Worm (Caenorhabditis elegans) whole organism, L1 larva: ENCODE data around the gene lrch-1.

ENCODE experiments used
- C16A3.4 ChIP-seq: fragments of 150-350 bp; optimal IDR thresholded peaks from 2 replicates; lab custom pipeline; 2014; ENCODE audit warnings: missing biosample characterization, missing genetic modification characterization
- C34B4.2 ChIP-seq: sonication (generic microtip); optimal IDR thresholded peaks from 2 replicates; lab custom pipeline; 2017; ENCODE audit warnings: mild to moderate bottlenecking, missing genetic modification characterization, missing compliant biosample characterization
- Y116A8C.19 ChIP-seq: sonication (generic microtip); optimal IDR thresholded peaks from 2 replicates; lab custom pipeline; 2016; ENCODE audit warnings: missing compliant biosample characterization, missing genetic modification characterization, borderline replicate concordance
- aha-1 ChIP-seq: fragments of 150-350 bp; optimal IDR thresholded peaks from 2 replicates; lab custom pipeline; 2014; ENCODE audit warnings: missing biosample characterization, missing genetic modification characterization
- alr-1 ChIP-seq: fragments of 200-800 bp; sonication (Bioruptor generic); optimal IDR thresholded peaks from 2 replicates; lab custom pipeline; 2018; ENCODE audit warnings: borderline replicate concordance, mild to moderate bottlenecking, missing genetic modification characterization, missing compliant biosample characterization
- aly-2 ChIP-seq: fragments of 150-350 bp; optimal IDR thresholded peaks from 2 replicates; lab custom pipeline; 2014; ENCODE audit warnings: missing biosample characterization, missing genetic modification characterization
- ama-1 ChIP-seq: fragments of 150-350 bp; optimal IDR thresholded peaks from 2 replicates; lab custom pipeline; 2014
- blmp-1 ChIP-seq: fragments of 150-350 bp; optimal IDR thresholded peaks from 2 replicates; lab custom pipeline; 2014; ENCODE audit warnings: missing biosample characterization, missing genetic modification characterization
- ceh-63 ChIP-seq: fragments of 200-800 bp; sonication (Bioruptor generic); optimal IDR thresholded peaks from 2 replicates; lab custom pipeline; 2018; ENCODE audit warnings: mild to moderate bottlenecking, missing genetic modification characterization, missing compliant biosample characterization
- ceh-82 ChIP-seq, 3 experiments: fragments of 150-350 bp in 1 of 3; sonication (generic microtip) in 2 of 3; optimal IDR thresholded peaks; 2 replicates each; lab custom pipeline; 2014 to 2017; ENCODE audit warnings: missing biosample characterization in 3 of 3, missing genetic modification characterization in 3 of 3
- ces-1 ChIP-seq: fragments of 150-350 bp; optimal IDR thresholded peaks from 2 replicates; lab custom pipeline; 2014; ENCODE audit warnings: missing biosample characterization, missing genetic modification reagents, missing genetic modification characterization
- dsc-1 ChIP-seq: sonication (generic microtip); optimal IDR thresholded peaks from 2 replicates; lab custom pipeline; 2016; ENCODE audit warnings: mild to moderate bottlenecking, missing genetic modification characterization, missing compliant biosample characterization
- efl-1 ChIP-seq, 4 experiments: fragments of 150-350 bp; optimal IDR thresholded peaks in 3 of 4; peaks in 1 of 4; 1 replicate in 1 of 4; 2 replicates in 3 of 4; lab custom pipeline; 2014; ENCODE audit warnings: missing biosample characterization in 2 of 4, missing genetic modification characterization in 2 of 4, missing genetic modification reagents in 2 of 4
- efl-3 ChIP-seq: fragments of 200-800 bp; sonication (Bioruptor generic); optimal IDR thresholded peaks from 2 replicates; lab custom pipeline; 2018; ENCODE audit warnings: mild to moderate bottlenecking, missing genetic modification characterization, missing compliant biosample characterization
- egl-27 ChIP-seq, 2 experiments: fragments of 150-350 bp in 1 of 2; sonication (generic microtip); optimal IDR thresholded peaks; 3 replicates each; lab custom pipeline; 2017 to 2018; ENCODE audit warnings: missing biosample characterization in 2 of 2, missing genetic modification characterization in 2 of 2, missing genetic modification reagents in 2 of 2
- elt-2 ChIP-seq: sonication (generic microtip); optimal IDR thresholded peaks from 2 replicates; lab custom pipeline; 2016; ENCODE audit warnings: missing genetic modification characterization, mild to moderate bottlenecking, inconsistent platforms, missing compliant biosample characterization, missing genetic modification reagents
- fkh-4 ChIP-seq: sonication (generic microtip); optimal IDR thresholded peaks from 2 replicates; lab custom pipeline; 2016; ENCODE audit warnings: missing compliant biosample characterization, missing genetic modification characterization, borderline replicate concordance
- hlh-17 ChIP-seq: fragments of 200-800 bp; sonication (Bioruptor generic); optimal IDR thresholded peaks from 2 replicates; lab custom pipeline; 2018; ENCODE audit warnings: missing genetic modification characterization, mild to moderate bottlenecking, missing compliant biosample characterization, moderate library complexity, borderline replicate concordance
- jun-1 ChIP-seq: fragments of 150-350 bp; optimal IDR thresholded peaks from 2 replicates; lab custom pipeline; 2014; ENCODE audit warnings: missing biosample characterization, missing genetic modification reagents, missing genetic modification characterization
- lin-13 ChIP-seq: fragments of 150-350 bp; optimal IDR thresholded peaks from 2 replicates; lab custom pipeline; 2014; ENCODE audit warnings: missing biosample characterization, missing genetic modification reagents, missing genetic modification characterization
- lin-35 ChIP-seq, 2 experiments: fragments of 150-350 bp; optimal IDR thresholded peaks; 2 replicates each; lab custom pipeline; 2014; ENCODE audit warnings: missing biosample characterization in 2 of 2, missing genetic modification characterization in 2 of 2, missing genetic modification reagents in 2 of 2
- lin-39 ChIP-seq: fragments of 150-350 bp; optimal IDR thresholded peaks from 2 replicates; lab custom pipeline; 2014; ENCODE audit warnings: missing biosample characterization, missing genetic modification reagents, missing genetic modification characterization
- lsy-2 ChIP-seq, 2 experiments: fragments of 150-350 bp; optimal IDR thresholded peaks; 2 replicates each; lab custom pipeline; 2014; ENCODE audit warnings: missing biosample characterization in 2 of 2, missing genetic modification characterization in 2 of 2
- mdl-1 ChIP-seq, 2 experiments: fragments of 150-350 bp; optimal IDR thresholded peaks; 2 replicates each; lab custom pipeline; 2014 to 2017; ENCODE audit warnings: missing biosample characterization in 2 of 2, missing genetic modification characterization in 2 of 2, inconsistent platforms in 1 of 2
- mef-2 ChIP-seq: fragments of 150-350 bp; optimal IDR thresholded peaks from 2 replicates; lab custom pipeline; 2014; ENCODE audit warnings: missing biosample characterization, missing genetic modification characterization
- mep-1 ChIP-seq: fragments of 150-350 bp; optimal IDR thresholded peaks from 2 replicates; lab custom pipeline; 2014; ENCODE audit warnings: missing biosample characterization, missing genetic modification characterization
- nhr-20 ChIP-seq: sonication (generic microtip); optimal IDR thresholded peaks from 2 replicates; lab custom pipeline; 2016; ENCODE audit warnings: mild to moderate bottlenecking, missing genetic modification characterization, missing compliant biosample characterization
- nhr-237 ChIP-seq: fragments of 150-350 bp; optimal IDR thresholded peaks from 2 replicates; lab custom pipeline; 2014; ENCODE audit warnings: missing biosample characterization, missing genetic modification characterization
- nhr-85 ChIP-seq: sonication (generic microtip); peaks from one replicate; lab custom pipeline; 2016; ENCODE audit warnings: missing genetic modification characterization, inconsistent platforms, missing compliant biosample characterization
- nhr-90 ChIP-seq: sonication (generic microtip); optimal IDR thresholded peaks from 2 replicates; lab custom pipeline; 2016; ENCODE audit warnings: mild to moderate bottlenecking, missing genetic modification characterization, missing compliant biosample characterization; ENCODE audit not compliant: poor library complexity
- rnt-1 ChIP-seq: sonication (generic microtip); optimal IDR thresholded peaks from 2 replicates; lab custom pipeline; 2016; ENCODE audit warnings: mild to moderate bottlenecking, missing genetic modification characterization, moderate library complexity, missing compliant biosample characterization
- skn-1 ChIP-seq: fragments of 150-350 bp; optimal IDR thresholded peaks from 2 replicates; lab custom pipeline; 2014; ENCODE audit warnings: missing biosample characterization, missing genetic modification characterization
- snu-23 ChIP-seq: sonication (generic microtip); optimal IDR thresholded peaks from 2 replicates; lab custom pipeline; 2016; ENCODE audit warnings: missing genetic modification characterization, missing compliant biosample characterization
- sptf-1 ChIP-seq: fragments of 150-350 bp; optimal IDR thresholded peaks from 2 replicates; lab custom pipeline; 2014; ENCODE audit warnings: missing biosample characterization, missing genetic modification characterization
- sup-37 ChIP-seq: fragments of 200-800 bp; sonication (Bioruptor generic); optimal IDR thresholded peaks from 2 replicates; lab custom pipeline; 2018; ENCODE audit warnings: mild to moderate bottlenecking, missing genetic modification characterization, missing compliant biosample characterization
- swsn-7 ChIP-seq: sonication (generic microtip); optimal IDR thresholded peaks from 2 replicates; lab custom pipeline; 2016; ENCODE audit warnings: missing genetic modification characterization, missing compliant biosample characterization
- xbp-1 ChIP-seq: sonication (generic microtip); optimal IDR thresholded peaks from 2 replicates; lab custom pipeline; 2016; ENCODE audit warnings: missing genetic modification characterization, missing compliant biosample characterization
- zip-4 ChIP-seq: fragments of 200-800 bp; sonication (Bioruptor generic); optimal IDR thresholded peaks from 2 replicates; lab custom pipeline; 2018; ENCODE audit warnings: mild to moderate bottlenecking, missing genetic modification characterization, moderate library complexity, missing compliant biosample characterization

Gene lrch-1

ce11 chrX:6235443-6235842 lies 19.0 kb upstream of the lrch-1 start, which contains the start of gene hsp-43:
hsp-43 (minus strand) TSS chrX:6235543.
- TF ChIP-seq skn-1 (tag; lab: Kevin White, UChicago) (peak; percentile 19), nhr-20 (tag; lab: Kevin White, UChicago) (no peak), blmp-1 (peak; percentile 78)

ce11 chrX:6232998-6233626 lies 16.7 kb upstream of the lrch-1 start, which contains the start of gene C14F11.4:
C14F11.4 (minus strand) TSS chrX:6233048.
- no peak for TF ChIP-seq mef-2 (tag; lab: Kevin White, UChicago)
- TF ChIP-seq hlh-17 (GFP tag; lab: Kevin White, UChicago): no peak
- no peak for TF ChIP-seq ceh-63 (GFP tag; lab: Kevin White, UChicago)
- TF ChIP-seq lin-39: no peak
- TF ChIP-seq rnt-1 (tag; lab: Kevin White, UChicago): no peak
- TF ChIP-seq dsc-1: no peak
- no peak for TF ChIP-seq jun-1 (tag; lab: Kevin White, UChicago)
- no peak for TF ChIP-seq mep-1
- TF ChIP-seq ceh-82 (tag; optimal IDR thresholded peaks at IDR 0.05; lab: Kevin White, UChicago): no peak
- TF ChIP-seq sptf-1 (tag; lab: Kevin White, UChicago): no peak
- TF ChIP-seq C16A3.4: no peak
- TF ChIP-seq zip-4 (GFP tag; lab: Kevin White, UChicago): no peak
- TF ChIP-seq ces-1 (GFP tag; lab: Kevin White, UChicago): no peak
- no peak for TF ChIP-seq egl-27 (tag; optimal IDR thresholded peaks at IDR 0.05; lab: Kevin White, UChicago)
- no peak for TF ChIP-seq nhr-85
- no peak for TF ChIP-seq lsy-2 (tag; optimal IDR thresholded peaks at IDR 0.05; lab: Kevin White, UChicago)
- no peak for TF ChIP-seq efl-3 (GFP tag; lab: Kevin White, UChicago)
- no peak for TF ChIP-seq efl-1 (optimal IDR thresholded peaks at IDR 0.05; lab: Kevin White, UChicago)
- no peak for TF ChIP-seq efl-1 (GFP tag; optimal IDR thresholded peaks at IDR 0.05 in 1 of 2; lab: Kevin White, UChicago)

- no peak for TF ChIP-seq aly-2 (tag; lab: Kevin White, UChicago)
- no peak for TF ChIP-seq nhr-20 (tag; lab: Kevin White, UChicago)
- no peak for TF ChIP-seq Y116A8C.19 (tag; lab: Kevin White, UChicago)
- TF ChIP-seq alr-1 (tag; lab: Kevin White, UChicago): no peak
- no peak for TF ChIP-seq lin-35 (GFP tag; optimal IDR thresholded peaks at IDR 0.05; lab: Kevin White, UChicago)
- no peak for TF ChIP-seq aha-1
- TF ChIP-seq fkh-4 (tag; lab: Kevin White, UChicago): no peak
- TF ChIP-seq ama-1: no peak
- TF ChIP-seq mef-2 (tag; lab: Kevin White, UChicago): no peak
- TF ChIP-seq elt-2 (tag; lab: Kevin White, UChicago): no peak
- no peak for TF ChIP-seq nhr-90
- TF ChIP-seq mdl-1 (tag; optimal IDR thresholded peaks at IDR 0.05; lab: Kevin White, UChicago): no peak
- no peak for TF ChIP-seq C34B4.2
- TF ChIP-seq sup-37 (GFP tag; lab: Kevin White, UChicago): no peak
- TF ChIP-seq lin-13 (GFP tag; lab: Kevin White, UChicago): no peak
- TF ChIP-seq swsn-7 (tag; lab: Kevin White, UChicago): no peak
- no peak for TF ChIP-seq efl-3 (GFP tag; lab: Kevin White, UChicago)
- no peak for TF ChIP-seq xbp-1 (tag; lab: Kevin White, UChicago)
- TF ChIP-seq snu-23 (GFP tag; lab: Kevin White, UChicago): no peak
- TF ChIP-seq nhr-237 (tag; lab: Kevin White, UChicago): no peak
Observed at ce11 chrX:6230669-6231068, 14.2 kb upstream of the lrch-1 start, which contains the start of gene lite-1. lite-1 (minus strand) TSS chrX:6230769.
